Worm (Caenorhabditis elegans) whole organism, midembryonic: Measurements from ENCODE around the gene klp-11.

Experiments used
- T22C8.4 ChIP-seq: fragments of 200-800 bp; sonication (Bioruptor generic); IDR thresholded peaks from 2 replicates; pipeline ENCODE4 v1.3.6; 2022; ENCODE audit warnings: missing genetic modification characterization, missing compliant biosample characterization
- cog-1 ChIP-seq: sonication (generic microtip); optimal IDR thresholded peaks from 2 replicates; lab custom pipeline; 2016; ENCODE audit warnings: missing genetic modification characterization, missing compliant biosample characterization
- flt-1 ChIP-seq: fragments of 200-800 bp; sonication (Bioruptor generic); IDR thresholded peaks from 2 replicates; pipeline ENCODE4 v1.3.6; 2022; ENCODE audit warnings: missing genetic modification characterization, missing compliant biosample characterization
- klf-2 ChIP-seq: fragments of 200-800 bp; sonication (Bioruptor generic); conservative IDR thresholded peaks from 2 replicates; pipeline ENCODE4 v1.3.6; 2022; ENCODE audit warnings: missing genetic modification reagents, missing genetic modification characterization, missing compliant biosample characterization
- med-1 ChIP-seq: sonication (generic microtip); optimal IDR thresholded peaks from 2 replicates; lab custom pipeline; 2017; ENCODE audit warnings: missing genetic modification characterization, mild to moderate bottlenecking, missing compliant biosample characterization, antibody characterized with exemption, missing genetic modification reagents; ENCODE audit not compliant: insufficient read depth
- ref-1 ChIP-seq: fragments of 200-800 bp; sonication (Bioruptor generic); conservative IDR thresholded peaks from 2 replicates; pipeline ENCODE4 v1.3.6; 2022; ENCODE audit warnings: missing genetic modification reagents, missing genetic modification characterization, missing compliant biosample characterization
- tab-1 ChIP-seq: fragments of 200-800 bp; sonication (Bioruptor generic); IDR thresholded peaks from 2 replicates; pipeline ENCODE4 v1.3.6; 2022; ENCODE audit warnings: missing genetic modification characterization, missing compliant biosample characterization
- ztf-23 ChIP-seq: fragments of 200-800 bp; sonication (Bioruptor generic); IDR thresholded peaks from 2 replicates; pipeline ENCODE4 v1.3.6; 2022; ENCODE audit warnings: missing genetic modification reagents, missing genetic modification characterization, missing compliant biosample characterization
- ztf-29 ChIP-seq: fragments of 200-800 bp; sonication (Bioruptor generic); IDR thresholded peaks from 2 replicates; pipeline ENCODE4 v1.3.6; 2022; ENCODE audit warnings: missing genetic modification reagents, missing genetic modification characterization, missing compliant biosample characterization

klp-11 gene

ce11 chrIV:8737354-8737753 lies 24.5 kb downstream of the klp-11 start:
- TF ChIP-seq ztf-29 (GFP tag; lab: Robert Waterston, UW) (no peak), cog-1 (tag; lab: Kevin White, UChicago) (no peak), klf-2 (GFP tag; lab: Robert Waterston, UW) (no peak), ref-1 (GFP tag; lab: Robert Waterston, UW) (no peak)

DNA sequence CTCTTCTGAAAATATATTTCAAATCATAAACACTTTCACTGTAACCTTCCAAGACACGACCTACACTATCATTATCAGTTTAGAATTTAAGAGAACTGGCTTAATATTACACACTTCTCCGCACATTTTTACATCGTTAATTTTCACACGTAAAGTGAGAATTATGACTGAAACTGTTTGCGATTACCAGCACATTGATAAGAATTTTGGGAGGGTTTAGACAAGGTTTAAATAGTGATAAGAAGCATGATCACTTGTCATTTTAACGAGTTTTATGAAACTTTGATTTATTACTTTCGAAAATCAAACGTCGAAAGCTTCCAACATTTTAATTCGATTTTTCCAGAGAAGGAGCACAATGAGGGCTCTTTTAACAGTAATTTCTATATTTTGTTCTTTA lies 31.4 kb downstream of the klp-11 start, which contains the start of gene F21D5.3:
TSS of gene F21D5.3 (plus strand) at position 347 of the 400 bp plus-strand sequence.
- TF ChIP-seq cog-1 (tag; lab: Kevin White, UChicago) (no peak), ref-1 (GFP tag; lab: Robert Waterston, UW) (no peak), klf-2 (GFP tag; lab: Robert Waterston, UW) (no peak), tab-1 (GFP tag; lab: Robert Waterston, UW) (no peak), ztf-29 (GFP tag; lab: Robert Waterston, UW) (no peak), T22C8.4 (GFP tag; lab: Robert Waterston, UW) (no peak), ztf-23 (GFP tag; lab: Robert Waterston, UW) (no peak), med-1 (GFP tag; lab: Kevin White, UChicago) (no peak), flt-1 (GFP tag; lab: Robert Waterston, UW) (no peak)

ce11 chrIV:8729636-8730035 lies 32.2 kb downstream of the klp-11 start:
- no peak for TF ChIP-seq T22C8.4 (GFP tag; lab: Robert Waterston, UW)
- no peak for TF ChIP-seq ztf-23 (GFP tag; lab: Robert Waterston, UW)
- TF ChIP-seq ref-1 (GFP tag; lab: Robert Waterston, UW), result no peak
- no peak for TF ChIP-seq flt-1 (GFP tag; lab: Robert Waterston, UW)

DNA sequence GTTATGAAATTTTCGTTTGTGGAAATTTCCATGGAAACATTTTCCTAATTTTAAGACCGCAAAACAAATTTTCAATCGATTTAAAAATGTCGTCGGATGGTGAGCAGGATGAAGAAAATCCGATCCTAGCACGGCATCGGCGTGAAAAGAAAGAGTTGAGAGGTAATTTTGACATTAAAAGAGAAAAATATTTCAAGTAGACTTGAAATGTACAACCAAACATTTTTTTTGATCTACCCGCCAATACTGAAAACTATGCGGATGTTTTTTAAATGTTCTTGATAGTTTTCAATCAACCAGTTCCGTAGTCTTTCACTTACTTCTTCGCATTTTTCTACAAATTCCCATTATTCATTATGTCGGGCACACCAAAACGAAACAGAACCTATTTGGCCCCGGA lies 33.7 kb downstream of the klp-11 start, which contains the start of gene otub-3:
TSS of gene otub-3 (plus strand) at position 56 of the 400 bp plus-strand sequence.
- TF ChIP-seq flt-1 (GFP tag; lab: Robert Waterston, UW), result no peak
- TF ChIP-seq klf-2 (GFP tag; lab: Robert Waterston, UW), result no peak

DNA sequence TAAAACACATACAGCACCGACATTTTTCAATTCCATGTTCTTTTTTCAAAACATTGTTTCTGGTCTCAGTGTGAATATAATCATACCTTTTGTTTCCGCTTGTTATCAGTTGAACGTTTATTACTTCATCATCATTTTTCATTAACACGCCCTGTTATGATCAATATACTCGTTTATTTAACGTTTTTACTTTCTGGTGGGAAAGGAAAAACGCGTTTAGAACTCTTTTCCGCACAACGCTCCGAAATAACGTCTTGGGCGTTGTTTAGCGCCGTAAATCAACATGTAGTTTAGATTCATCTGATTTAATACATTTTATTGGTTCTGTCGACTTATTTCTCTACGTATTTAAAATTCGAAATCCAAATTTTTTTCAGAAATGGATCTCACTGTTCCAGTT lies 36.5 kb downstream of the klp-11 start, which contains the start of gene pgm-3:
TSS of gene pgm-3 (plus strand) at position 378 of the 400 bp plus-strand sequence.
- TF ChIP-seq ztf-29 (GFP tag; lab: Robert Waterston, UW) (no peak), klf-2 (GFP tag; lab: Robert Waterston, UW) (no peak), ref-1 (GFP tag; lab: Robert Waterston, UW) (no peak), cog-1 (tag; lab: Kevin White, UChicago) (no peak), tab-1 (GFP tag; lab: Robert Waterston, UW) (no peak), med-1 (GFP tag; lab: Kevin White, UChicago) (no peak), flt-1 (GFP tag; lab: Robert Waterston, UW) (no peak), ztf-23 (GFP tag; lab: Robert Waterston, UW) (no peak), T22C8.4 (GFP tag; lab: Robert Waterston, UW) (no peak)

ce11 chrIV:8724907-8725306 lies 37.0 kb downstream of the klp-11 start:
- no peak for TF ChIP-seq ref-1 (GFP tag; lab: Robert Waterston, UW)
- no peak for TF ChIP-seq cog-1 (tag; lab: Kevin White, UChicago)
- no peak for TF ChIP-seq med-1 (GFP tag; lab: Kevin White, UChicago)
- no peak for TF ChIP-seq flt-1 (GFP tag; lab: Robert Waterston, UW)
- TF ChIP-seq tab-1 (GFP tag; lab: Robert Waterston, UW), result no peak
- TF ChIP-seq ztf-23 (GFP tag; lab: Robert Waterston, UW), result no peak
- TF ChIP-seq ztf-29 (GFP tag; lab: Robert Waterston, UW), result no peak
- no peak for TF ChIP-seq klf-2 (GFP tag; lab: Robert Waterston, UW)
- no peak for TF ChIP-seq T22C8.4 (GFP tag; lab: Robert Waterston, UW)

DNA sequence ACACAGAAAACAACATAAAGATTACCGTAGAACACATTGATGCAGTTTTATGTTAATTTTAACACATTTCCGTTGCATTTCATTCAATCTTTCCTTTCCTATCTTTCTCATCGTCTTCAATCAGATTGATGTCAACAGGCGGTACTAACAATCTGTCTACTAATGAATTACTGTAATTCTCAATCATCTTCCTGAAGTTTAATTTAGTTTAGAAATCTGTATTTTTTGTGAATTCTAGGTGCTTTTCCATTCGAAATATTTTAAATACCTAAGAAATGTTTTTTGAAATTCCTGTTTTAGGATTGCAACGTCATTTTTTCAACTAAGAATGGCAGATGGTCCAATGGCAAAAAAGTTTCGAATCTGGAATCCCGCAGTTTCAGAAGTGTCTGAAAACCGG lies 38.1 kb downstream of the klp-11 start, which contains the start of gene F21D5.9:
TSS of gene F21D5.9 (plus strand) at position 301 of the 400 bp plus-strand sequence.
- TF ChIP-seq klf-2 (GFP tag; lab: Robert Waterston, UW) (no peak), cog-1 (tag; lab: Kevin White, UChicago) (no peak), flt-1 (GFP tag; lab: Robert Waterston, UW) (no peak), ztf-23 (GFP tag; lab: Robert Waterston, UW) (no peak), tab-1 (GFP tag; lab: Robert Waterston, UW) (no peak), ztf-29 (GFP tag; lab: Robert Waterston, UW) (no peak), ref-1 (GFP tag; lab: Robert Waterston, UW) (no peak), med-1 (GFP tag; lab: Kevin White, UChicago) (no peak), T22C8.4 (GFP tag; lab: Robert Waterston, UW) (no peak)

DNA sequence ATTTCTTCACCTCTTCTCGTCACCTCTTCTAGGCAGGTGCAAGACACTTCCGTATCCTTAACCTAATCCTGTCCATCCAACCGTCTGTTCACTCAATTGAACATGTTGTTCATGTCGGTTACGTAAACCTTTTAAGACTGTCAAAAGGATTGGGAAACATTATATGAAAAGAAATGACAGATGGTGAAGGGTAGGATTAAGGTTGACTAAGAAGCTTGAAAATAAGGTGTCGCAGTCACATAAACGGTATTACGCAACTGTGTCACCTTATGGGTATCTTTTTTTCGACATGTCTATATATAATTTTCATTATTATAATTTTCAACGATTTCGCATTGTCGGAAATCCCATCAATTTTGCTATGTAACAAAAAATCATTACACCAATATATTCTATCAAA lies 39.1 kb downstream of the klp-11 start:
- TF ChIP-seq ref-1 (GFP tag; lab: Robert Waterston, UW) (no peak), cog-1 (tag; lab: Kevin White, UChicago) (no peak), T22C8.4 (GFP tag; lab: Robert Waterston, UW) (no peak), ztf-29 (GFP tag; lab: Robert Waterston, UW) (no peak), ztf-23 (GFP tag; lab: Robert Waterston, UW) (no peak), med-1 (GFP tag; lab: Kevin White, UChicago) (no peak)

ce11 chrIV:8718153-8718552 lies 43.7 kb downstream of the klp-11 start, which contains the start of gene H23L24.1:
TSS of gene H23L24.1 (plus strand) at chrIV:8718453.
- no peak for TF ChIP-seq tab-1 (GFP tag; lab: Robert Waterston, UW)
- TF ChIP-seq T22C8.4 (GFP tag; lab: Robert Waterston, UW), result no peak
- no peak for TF ChIP-seq ztf-23 (GFP tag; lab: Robert Waterston, UW)
- TF ChIP-seq ztf-29 (GFP tag; lab: Robert Waterston, UW), result no peak
- no peak for TF ChIP-seq med-1 (GFP tag; lab: Kevin White, UChicago)
- TF ChIP-seq cog-1 (tag; lab: Kevin White, UChicago), result no peak
- no peak for TF ChIP-seq flt-1 (GFP tag; lab: Robert Waterston, UW)
- no peak for TF ChIP-seq ref-1 (GFP tag; lab: Robert Waterston, UW)
